Fruit fly (Drosophila melanogaster): ENCODE data around the gene Cp38.

The Cp38 gene

DNA sequence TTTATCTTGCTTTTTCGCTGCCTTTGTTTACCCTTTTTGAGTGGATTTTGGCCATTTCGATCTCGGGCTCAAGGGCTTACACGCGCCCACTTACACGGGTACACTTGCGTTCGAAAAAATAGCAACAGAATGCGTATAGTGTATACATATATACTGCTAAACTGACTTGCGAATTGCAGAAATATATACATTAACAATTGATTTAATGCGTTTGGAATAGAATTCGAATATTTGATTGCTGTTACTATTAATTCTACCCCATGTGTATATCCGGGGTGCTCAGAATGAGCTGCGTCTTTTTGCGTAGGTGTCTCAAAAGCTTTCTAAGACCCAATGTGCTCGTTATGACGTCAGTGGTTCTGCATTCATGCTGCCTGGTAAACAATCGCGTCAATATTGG, 11.8 kb downstream of the Cp38 start (continued):
- peak; percentile 51 for TF ChIP-seq CG12071 (GFP tag; optimal IDR thresholded peaks at IDR 0.05)
- TF ChIP-seq CG7556 (GFP tag; optimal IDR thresholded peaks at IDR 0.05), result no peak
- TF ChIP-seq CG18476 (GFP tag; optimal IDR thresholded peaks at IDR 0.05), result peak; percentile 29
- peak; percentile 55; the same call in 1 of the 2 replicates for TF ChIP-seq E2f1 (GFP tag; IDR thresholded peaks at IDR 0.05)
- no peak for TF ChIP-seq Hr3 (GFP tag; optimal IDR thresholded peaks at IDR 0.05)
- peak; percentile 10 for TF ChIP-seq tio (GFP tag; optimal IDR thresholded peaks at IDR 0.05)
- TF ChIP-seq gsb (GFP tag; IDR thresholded peaks at IDR 0.05), result peak; percentile 37; the same call in 1 of the 2 replicates
- no peak for TF ChIP-seq CG8765 (GFP tag; IDR thresholded peaks at IDR 0.05)
- peak; percentile 16; the same call in 1 of the 2 replicates for TF ChIP-seq HLH3B (GFP tag; IDR thresholded peaks at IDR 0.05)
- peak; percentile 2 for TF ChIP-seq Blimp-1 (GFP tag; optimal IDR thresholded peaks at IDR 0.05)
- no peak for TF ChIP-seq CG6175 (GFP tag; IDR thresholded peaks at IDR 0.05)
- TF ChIP-seq lab (GFP tag; optimal IDR thresholded peaks at IDR 0.05), result peak; percentile 69
- no peak for TF ChIP-seq az2 (GFP tag; optimal IDR thresholded peaks at IDR 0.05)
- TF ChIP-seq Pdp1 (GFP tag; optimal IDR thresholded peaks at IDR 0.05), result peak in 1 of 2 experiments; percentile 32
- no peak for TF ChIP-seq CG4360 (GFP tag; IDR thresholded peaks at IDR 0.05)
- TF ChIP-seq CG9932 (GFP tag; IDR thresholded peaks at IDR 0.05), result peak; percentile 65
- 0 out of 3 replicates have a peak, but pooled peaks have one; percentile 27 for TF ChIP-seq Optix (GFP tag; IDR thresholded peaks at IDR 0.05)
- peak; percentile 50; the same call in 1 of the 2 replicates for TF ChIP-seq Doc2 (GFP tag; IDR thresholded peaks at IDR 0.05)
- no peak for TF ChIP-seq CG6654 (GFP tag; optimal IDR thresholded peaks at IDR 0.05)
- no peak for TF ChIP-seq toy (GFP tag; IDR thresholded peaks at IDR 0.05)
- TF ChIP-seq Dbx (GFP tag; IDR thresholded peaks at IDR 0.05), result peak; percentile 68; the same call in 1 of the 3 replicates
- TF ChIP-seq nom (GFP tag; optimal IDR thresholded peaks at IDR 0.05), result no peak
- TF ChIP-seq CG31224 (GFP tag; IDR thresholded peaks at IDR 0.05), result peak; percentile 46; the same call in 1 of the 2 replicates
- TF ChIP-seq CG15073 (GFP tag; optimal IDR thresholded peaks at IDR 0.05), result no peak
- TF ChIP-seq HLHmδ (GFP tag; optimal IDR thresholded peaks at IDR 0.05), result no peak
- no peak for TF ChIP-seq luna (GFP tag; optimal IDR thresholded peaks at IDR 0.05)
- TF ChIP-seq CG1233 (GFP tag; optimal IDR thresholded peaks at IDR 0.05), result peak; percentile 2
- no peak for TF ChIP-seq NC2α (GFP tag; optimal IDR thresholded peaks at IDR 0.05)
- peak; percentile 5 for TF ChIP-seq sug (tag; optimal IDR thresholded peaks at IDR 0.05)
- TF ChIP-seq ac (GFP tag; optimal IDR thresholded peaks at IDR 0.05), result no peak
- peak; percentile 71 for TF ChIP-seq Ets65A (GFP tag)
- no peak for TF ChIP-seq maf-S (GFP tag; optimal IDR thresholded peaks at IDR 0.05)
- peak; percentile 7 for TF ChIP-seq Myb (GFP tag; optimal IDR thresholded peaks at IDR 0.05)
- TF ChIP-seq Dad (GFP tag; optimal IDR thresholded peaks at IDR 0.05), result no peak
- TF ChIP-seq CG10543 (GFP tag; optimal IDR thresholded peaks at IDR 0.05), result no peak
- no peak for TF ChIP-seq Nf-YC (tag; optimal IDR thresholded peaks at IDR 0.05)
- TF ChIP-seq dpn (GFP tag; optimal IDR thresholded peaks at IDR 0.05), result peak in 1 of 2 experiments; percentile 28
- TF ChIP-seq sim (GFP tag; IDR thresholded peaks at IDR 0.05), result no peak
- no peak for TF ChIP-seq Hmx (GFP tag; optimal IDR thresholded peaks at IDR 0.05)
- no peak for TF ChIP-seq CG7987 (GFP tag; optimal IDR thresholded peaks at IDR 0.05)
- no peak; the same call in 1 of the 2 replicates for TF ChIP-seq Oaz (GFP tag; IDR thresholded peaks at IDR 0.05)
- TF ChIP-seq PHDP (tag; optimal IDR thresholded peaks at IDR 0.05), result peak; percentile 53
- peak; percentile 75 for TF ChIP-seq CG11696 (GFP tag; IDR thresholded peaks at IDR 0.05)
- no peak for TF ChIP-seq CG9876 (GFP tag; optimal IDR thresholded peaks at IDR 0.05)
- no peak for TF ChIP-seq tin (GFP tag; optimal IDR thresholded peaks at IDR 0.05)
- TF ChIP-seq CG13296 (GFP tag; optimal IDR thresholded peaks at IDR 0.05), result no peak
- TF ChIP-seq CG8924 (tag; optimal IDR thresholded peaks at IDR 0.05), result no peak
- peak; percentile 26; the same call in 1 of the 3 replicates for TF ChIP-seq ci (GFP tag; IDR thresholded peaks at IDR 0.05)
- TF ChIP-seq CG32772 (GFP tag; IDR thresholded peaks at IDR 0.05), result no peak
- peak; percentile 59 for TF ChIP-seq CG1603 (tag; optimal IDR thresholded peaks at IDR 0.05)
- no peak for TF ChIP-seq CG17802 (tag; optimal IDR thresholded peaks at IDR 0.05)
- TF ChIP-seq tup (GFP tag; optimal IDR thresholded peaks at IDR 0.05), result no peak
